Worm (Caenorhabditis elegans): ENCODE results near the gene D2096.10.

ce11 chrIV:8396348-8396747 is 7.3 kb upstream of the D2096.10 start, which contains the start of gene timm-17B.2:
- TF ChIP-seq tab-1 (GFP tag; IDR thresholded peaks at IDR 0.05) (no peak), flt-1 (GFP tag; IDR thresholded peaks at IDR 0.05) (no peak), ref-1 (GFP tag; conservative IDR thresholded peaks at IDR 0.05) (no peak), cog-1 (tag; optimal IDR thresholded peaks at IDR 0.05) (no peak), klf-2 (GFP tag; conservative IDR thresholded peaks at IDR 0.05) (no peak), ztf-23 (GFP tag; IDR thresholded peaks at IDR 0.05) (no peak), ztf-29 (GFP tag; IDR thresholded peaks at IDR 0.05) (no peak), T22C8.4 (GFP tag; IDR thresholded peaks at IDR 0.05) (no peak)
